Worm (Caenorhabditis elegans) whole organism, young adult: ENCODE measurements around the gene C08D8.1.

Source experiments
- B0019.2 ChIP-seq: fragments of 200-800 bp; sonication (Bioruptor generic); conservative IDR thresholded peaks from 2 replicates; pipeline ENCODE4 v1.3.6; 2022; ENCODE audit warnings: missing genetic modification reagents, missing genetic modification characterization, missing compliant biosample characterization
- B0261.1 ChIP-seq: sonication (generic microtip); optimal IDR thresholded peaks from 2 replicates; lab custom pipeline; 2016; ENCODE audit warnings: mild to moderate bottlenecking, missing genetic modification characterization, moderate library complexity, missing compliant biosample characterization
- C06A6.2 ChIP-seq: fragments of 200-800 bp; sonication (Bioruptor generic); conservative IDR thresholded peaks from 2 replicates; pipeline ENCODE4 v1.3.6; 2022; ENCODE audit warnings: missing genetic modification characterization, missing compliant biosample characterization
- C17E4.6 ChIP-seq: fragments of 200-800 bp; sonication (Bioruptor generic); IDR thresholded peaks from 2 replicates; pipeline ENCODE4 v1.3.6; 2022; ENCODE audit warnings: missing genetic modification reagents, missing genetic modification characterization, missing compliant biosample characterization
- D2030.7 ChIP-seq: fragments of 200-800 bp; sonication (Bioruptor generic); IDR thresholded peaks from 2 replicates; pipeline ENCODE4 v1.3.6; 2022; ENCODE audit warnings: missing genetic modification reagents, missing genetic modification characterization, missing compliant biosample characterization
- F33H1.4 ChIP-seq: fragments of 200-800 bp; sonication (Bioruptor generic); IDR thresholded peaks from 2 replicates; pipeline ENCODE4 v1.3.6; 2022; ENCODE audit warnings: missing genetic modification reagents, missing genetic modification characterization, missing compliant biosample characterization
- F37B4.10 ChIP-seq: fragments of 200-800 bp; sonication (Bioruptor generic); IDR thresholded peaks from 2 replicates; pipeline ENCODE4 v1.3.6; 2022; ENCODE audit warnings: missing genetic modification characterization, missing compliant biosample characterization
- F49E8.2 ChIP-seq: sonication (generic microtip); optimal IDR thresholded peaks from 3 replicates; lab custom pipeline; 2017; ENCODE audit warnings: missing genetic modification characterization, mild to moderate bottlenecking, missing compliant biosample characterization, antibody characterized with exemption, moderate library complexity; ENCODE audit not compliant: insufficient read depth
- F55B11.4 ChIP-seq: sonication (generic microtip); optimal IDR thresholded peaks from 2 replicates; lab custom pipeline; 2016; ENCODE audit warnings: missing compliant biosample characterization, missing genetic modification characterization, borderline replicate concordance; ENCODE audit not compliant: insufficient read depth
- T26A5.8 ChIP-seq: sonication (generic microtip); optimal IDR thresholded peaks from 2 replicates; lab custom pipeline; 2016; ENCODE audit warnings: missing genetic modification characterization, missing compliant biosample characterization
- Y56A3A.18 ChIP-seq: fragments of 200-800 bp; sonication (Bioruptor generic); IDR thresholded peaks from 2 replicates; pipeline ENCODE4 v1.3.6; 2022; ENCODE audit warnings: missing genetic modification reagents, missing genetic modification characterization, missing compliant biosample characterization
- Y79H2A.3 ChIP-seq: fragments of 200-800 bp; sonication (Bioruptor generic); conservative IDR thresholded peaks from 2 replicates; pipeline ENCODE4 v1.3.6; 2022; ENCODE audit warnings: missing genetic modification reagents, missing genetic modification characterization, missing compliant biosample characterization
- ama-1 ChIP-seq, 3 experiments: fragments of 150-350 bp in 1 of 3; sonication (generic microtip) in 2 of 3; optimal IDR thresholded peaks; 2 replicates each; lab custom pipeline; 2014 to 2018; ENCODE audit warnings: missing biosample characterization in 2 of 3, missing genetic modification characterization in 2 of 3, missing genetic modification reagents in 2 of 3
- aptf-2 ChIP-seq: fragments of 200-800 bp; sonication (Bioruptor generic); conservative IDR thresholded peaks from 2 replicates; pipeline ENCODE4 v1.3.6; 2022; ENCODE audit warnings: missing genetic modification reagents, missing genetic modification characterization, missing compliant biosample characterization
- attf-5 ChIP-seq: fragments of 200-800 bp; sonication (Bioruptor generic); optimal IDR thresholded peaks from 2 replicates; lab custom pipeline; 2018; ENCODE audit warnings: mild to moderate bottlenecking, missing genetic modification characterization, missing compliant biosample characterization
- attf-6 ChIP-seq: fragments of 200-800 bp; sonication (Bioruptor generic); IDR thresholded peaks from 2 replicates; pipeline ENCODE4 v1.3.6; 2022; ENCODE audit warnings: missing genetic modification reagents, missing genetic modification characterization, missing compliant biosample characterization
- cebp-1 ChIP-seq, 2 experiments: fragments of 200-800 bp in 1 of 2; sonication (Bioruptor generic) in 1 of 2; sonication (generic microtip) in 1 of 2; IDR thresholded peaks in 1 of 2; optimal IDR thresholded peaks in 1 of 2; 2 replicates each; pipeline versions ENCODE4 v1.3.6 to Lab custom; 2017 to 2022; ENCODE audit warnings: missing compliant biosample characterization in 2 of 2, missing genetic modification characterization in 2 of 2, mild to moderate bottlenecking in 1 of 2, missing genetic modification reagents in 1 of 2, moderate library complexity in 1 of 2
- cebp-2 ChIP-seq: fragments of 200-800 bp; sonication (Bioruptor generic); IDR thresholded peaks from 2 replicates; pipeline ENCODE4 v1.3.6; 2022; ENCODE audit warnings: missing genetic modification characterization, missing compliant biosample characterization
- ceh-79 ChIP-seq: sonication (generic microtip); optimal IDR thresholded peaks from 2 replicates; lab custom pipeline; 2017; ENCODE audit warnings: mild to moderate bottlenecking, missing genetic modification characterization, missing compliant biosample characterization
- ceh-91 ChIP-seq: fragments of 200-800 bp; sonication (Bioruptor generic); IDR thresholded peaks from 2 replicates; pipeline ENCODE4 v1.3.6; 2022; ENCODE audit warnings: missing genetic modification reagents, missing genetic modification characterization, missing compliant biosample characterization
- chd-7 ChIP-seq: sonication (generic microtip); optimal IDR thresholded peaks from 2 replicates; lab custom pipeline; 2016; ENCODE audit warnings: mild to moderate bottlenecking, missing genetic modification characterization, moderate library complexity, missing compliant biosample characterization
- dpff-1 ChIP-seq: sonication (generic microtip); optimal IDR thresholded peaks from 2 replicates; lab custom pipeline; 2017; ENCODE audit warnings: mild to moderate bottlenecking, missing genetic modification characterization, missing compliant biosample characterization
- dpl-1 ChIP-seq: fragments of 150-350 bp; optimal IDR thresholded peaks from 2 replicates; lab custom pipeline; 2014; ENCODE audit warnings: missing biosample characterization, missing genetic modification reagents, missing genetic modification characterization
- efl-1 ChIP-seq: fragments of 150-350 bp; optimal IDR thresholded peaks from 2 replicates; lab custom pipeline; 2014; ENCODE audit warnings: missing biosample characterization, missing genetic modification reagents, missing genetic modification characterization
- egl-18 ChIP-seq: fragments of 200-800 bp; sonication (Bioruptor generic); IDR thresholded peaks from 2 replicates; pipeline ENCODE4 v1.3.6; 2022; ENCODE audit warnings: missing genetic modification reagents, missing genetic modification characterization, missing compliant biosample characterization
- egl-44 ChIP-seq: fragments of 200-800 bp; sonication (Bioruptor generic); IDR thresholded peaks from 2 replicates; pipeline ENCODE4 v1.3.6; 2022; ENCODE audit warnings: missing genetic modification reagents, missing genetic modification characterization, missing compliant biosample characterization
- egrh-3 ChIP-seq: fragments of 200-800 bp; sonication (Bioruptor generic); IDR thresholded peaks from 2 replicates; pipeline ENCODE4 v1.3.6; 2022; ENCODE audit warnings: missing genetic modification reagents, missing genetic modification characterization, missing compliant biosample characterization
- ets-4 ChIP-seq: fragments of 200-800 bp; sonication (Bioruptor generic); optimal IDR thresholded peaks from 2 replicates; lab custom pipeline; 2018; ENCODE audit warnings: mild to moderate bottlenecking, missing genetic modification characterization, missing compliant biosample characterization
- gei-17 ChIP-seq: fragments of 200-800 bp; sonication (Bioruptor generic); optimal IDR thresholded peaks from 2 replicates; lab custom pipeline; 2018; ENCODE audit warnings: mild to moderate bottlenecking, missing genetic modification characterization, missing compliant biosample characterization
- hmg-1.2 ChIP-seq: fragments of 200-800 bp; sonication (Bioruptor generic); IDR thresholded peaks from 2 replicates; pipeline ENCODE4 v1.3.6; 2022; ENCODE audit warnings: missing genetic modification reagents, missing genetic modification characterization, missing compliant biosample characterization
- let-607 ChIP-seq, 2 experiments: fragments of 200-800 bp in 1 of 2; sonication (Bioruptor generic) in 1 of 2; sonication (generic microtip) in 1 of 2; optimal IDR thresholded peaks; 2 replicates each; lab custom pipeline; 2016 to 2018; ENCODE audit warnings: mild to moderate bottlenecking in 2 of 2, missing compliant biosample characterization in 2 of 2, missing genetic modification characterization in 2 of 2, moderate library complexity in 2 of 2, missing genotype in 1 of 2
- lin-40 ChIP-seq: sonication (generic microtip); optimal IDR thresholded peaks from 2 replicates; lab custom pipeline; 2016; ENCODE audit warnings: missing genetic modification characterization, mild to moderate bottlenecking, missing compliant biosample characterization, missing genotype, missing genetic modification reagents
- lin-54 ChIP-seq: fragments of 200-800 bp; sonication (Bioruptor generic); optimal IDR thresholded peaks from 2 replicates; lab custom pipeline; 2018; ENCODE audit warnings: mild to moderate bottlenecking, missing genetic modification characterization, missing compliant biosample characterization
- lsl-1 ChIP-seq: fragments of 200-800 bp; sonication (Bioruptor generic); optimal IDR thresholded peaks from 2 replicates; lab custom pipeline; 2018; ENCODE audit warnings: mild to moderate bottlenecking, missing genetic modification characterization, moderate library complexity, missing compliant biosample characterization
- madf-10 ChIP-seq: sonication (generic microtip); optimal IDR thresholded peaks from 2 replicates; lab custom pipeline; 2016; ENCODE audit warnings: mild to moderate bottlenecking, missing genetic modification characterization, missing compliant biosample characterization
- madf-3 ChIP-seq: fragments of 200-800 bp; sonication (Bioruptor generic); IDR thresholded peaks from 2 replicates; pipeline ENCODE4 v1.3.6; 2022; ENCODE audit warnings: missing genetic modification reagents, missing genetic modification characterization, missing compliant biosample characterization
- mes-4 ChIP-seq: sonication (generic microtip); optimal IDR thresholded peaks from 2 replicates; lab custom pipeline; 2016; ENCODE audit warnings: missing genotype, missing genetic modification characterization, missing compliant biosample characterization
- sdz-38 ChIP-seq: sonication (generic microtip); optimal IDR thresholded peaks from 2 replicates; lab custom pipeline; 2016; ENCODE audit warnings: missing genotype, missing genetic modification characterization, missing compliant biosample characterization
- sea-2 ChIP-seq: fragments of 200-800 bp; sonication (Bioruptor generic); IDR thresholded peaks from 2 replicates; pipeline ENCODE4 v1.3.6; 2022; ENCODE audit warnings: missing genetic modification characterization, missing compliant biosample characterization
- snpc-1.1 ChIP-seq: sonication (generic microtip); optimal IDR thresholded peaks from 2 replicates; lab custom pipeline; 2017; ENCODE audit warnings: missing genetic modification characterization, mild to moderate bottlenecking, missing compliant biosample characterization, antibody characterized with exemption, moderate library complexity, missing genotype, missing genetic modification reagents; ENCODE audit not compliant: insufficient read depth
- snpc-4 ChIP-seq, 5 experiments: fragments of 150-350 bp in 1 of 5; sonication (generic microtip) in 4 of 5; optimal IDR thresholded peaks; 2 replicates each; lab custom pipeline; 2014 to 2018; ENCODE audit warnings: missing genetic modification characterization in 5 of 5, missing biosample characterization in 3 of 5, antibody characterized with exemption in 2 of 5, mild to moderate bottlenecking in 2 of 5, missing compliant biosample characterization in 2 of 5, missing genotype in 2 of 5, moderate library complexity in 2 of 5, missing genetic modification reagents in 1 of 5
- somi-1 ChIP-seq: fragments of 200-800 bp; sonication (Bioruptor generic); optimal IDR thresholded peaks from 2 replicates; lab custom pipeline; 2018; ENCODE audit warnings: mild to moderate bottlenecking, missing genetic modification characterization, missing compliant biosample characterization
- sptf-2 ChIP-seq: fragments of 200-800 bp; sonication (Bioruptor generic); optimal IDR thresholded peaks from 2 replicates; lab custom pipeline; 2018; ENCODE audit warnings: mild to moderate bottlenecking, missing genetic modification characterization, missing compliant biosample characterization
- unc-130 ChIP-seq: sonication (generic microtip); optimal IDR thresholded peaks from 2 replicates; lab custom pipeline; 2016; ENCODE audit warnings: missing genetic modification reagents, missing genetic modification characterization, missing compliant biosample characterization
- ztf-28 ChIP-seq: fragments of 200-800 bp; sonication (Bioruptor generic); IDR thresholded peaks from 2 replicates; pipeline ENCODE4 v1.3.6; 2022; ENCODE audit warnings: missing genetic modification reagents, missing genetic modification characterization, missing compliant biosample characterization

The C08D8.1 gene

ce11 chrV:8300935-8301535 is 44.5 kb upstream of the C08D8.1 start, which contains the start of gene W02D7.6 (continued):
- no peak for TF ChIP-seq madf-10 (tag; lab: Kevin White, UChicago)
- peak; percentile 37 for TF ChIP-seq ama-1 (optimal IDR thresholded peaks at IDR 0.05; lab: Kevin White, UChicago)
- TF ChIP-seq ama-1 (GFP tag; optimal IDR thresholded peaks at IDR 0.05; lab: Kevin White, UChicago): peak in 1 of 2 experiments; percentile 52
- no peak for TF ChIP-seq aptf-2
- TF ChIP-seq dpl-1 (GFP tag; lab: Kevin White, UChicago): no peak
- TF ChIP-seq F33H1.4 (GFP tag; lab: Robert Waterston, UW): no peak
- TF ChIP-seq attf-5 (GFP tag; lab: Kevin White, UChicago): peak; percentile 7
- no peak for TF ChIP-seq F49E8.2
- TF ChIP-seq egl-18 (GFP tag; lab: Robert Waterston, UW): no peak
- TF ChIP-seq F55B11.4 (tag; lab: Kevin White, UChicago): no peak
- TF ChIP-seq B0261.1 (tag; lab: Kevin White, UChicago): no peak
- no peak for TF ChIP-seq B0019.2 (GFP tag; lab: Robert Waterston, UW)
- TF ChIP-seq sptf-2: no peak
- peak; percentile 67; the same call in 1 of the 2 replicates for TF ChIP-seq madf-3 (GFP tag; lab: Robert Waterston, UW)
- no peak for TF ChIP-seq ztf-28 (GFP tag; lab: Robert Waterston, UW)
- no peak for TF ChIP-seq chd-7 (tag; lab: Kevin White, UChicago)
- no peak for TF ChIP-seq T26A5.8
- TF ChIP-seq lin-40: no peak
- TF ChIP-seq sea-2 (GFP tag; lab: Robert Waterston, UW): no peak
- no peak for TF ChIP-seq ceh-79 (tag; lab: Kevin White, UChicago)
- no peak for TF ChIP-seq attf-6 (GFP tag; lab: Robert Waterston, UW)
- no peak for TF ChIP-seq dpff-1
- TF ChIP-seq lsl-1 (GFP tag; lab: Kevin White, UChicago): peak; percentile 27
- TF ChIP-seq snpc-1.1 (tag; lab: Kevin White, UChicago): no peak
- TF ChIP-seq somi-1 (GFP tag; lab: Kevin White, UChicago): no peak
- TF ChIP-seq cebp-2 (GFP tag; lab: Robert Waterston, UW): no peak
- TF ChIP-seq ceh-91 (GFP tag; lab: Robert Waterston, UW): no peak
- TF ChIP-seq F37B4.10 (GFP tag; lab: Robert Waterston, UW): no peak
- TF ChIP-seq egrh-3 (GFP tag; lab: Robert Waterston, UW): no peak

- TF ChIP-seq let-607 (tag; optimal IDR thresholded peaks at IDR 0.05; lab: Kevin White, UChicago) (peak in 1 of 2 experiments; percentile 70), hmg-1.2 (GFP tag; lab: Robert Waterston, UW) (no peak), cebp-1 (GFP tag; IDR thresholded peaks at IDR 0.05; lab: Robert Waterston, UW) (no peak), cebp-1 (tag; optimal IDR thresholded peaks at IDR 0.05; lab: Kevin White, UChicago) (peak; percentile 33), sdz-38 (tag; lab: Kevin White, UChicago) (no peak), attf-5 (GFP tag; lab: Kevin White, UChicago) (no peak), attf-6 (GFP tag; lab: Robert Waterston, UW) (no peak), mes-4 (tag; lab: Kevin White, UChicago) (no peak), efl-1 (GFP tag; lab: Kevin White, UChicago) (peak; percentile 35), C17E4.6 (GFP tag; lab: Robert Waterston, UW) (no peak), unc-130 (GFP tag; lab: Kevin White, UChicago) (no peak), egl-44 (GFP tag; lab: Robert Waterston, UW) (no peak), lsl-1 (GFP tag; lab: Kevin White, UChicago) (no peak), ets-4 (GFP tag; lab: Kevin White, UChicago) (no peak), D2030.7 (no peak), sptf-2 (no peak), snpc-4 (GFP tag; optimal IDR thresholded peaks at IDR 0.05; lab: Kevin White, UChicago) (no peak), snpc-4 (tag; optimal IDR thresholded peaks at IDR 0.05; lab: Kevin White, UChicago) (peak in 1 of 4 experiments; percentile 11), C06A6.2 (GFP tag; lab: Robert Waterston, UW) (no peak), Y79H2A.3 (GFP tag; lab: Robert Waterston, UW) (no peak), dpl-1 (GFP tag; lab: Kevin White, UChicago) (peak; percentile 50), lin-54 (peak; percentile 54), gei-17 (no peak), Y56A3A.18 (GFP tag; lab: Robert Waterston, UW) (no peak)
Observed at ce11 chrV:8302522-8302921, 43.0 kb upstream of the C08D8.1 start, which contains the start of gene sel-9. TSS of gene sel-9 (minus strand) at chrV:8302580.
